Worm (Caenorhabditis elegans): ENCODE data around the gene col-119.
A peak's percentile ranks its signal among the peaks of the same experiment; 100 is the strongest.

The col-119 gene

ce11 chrIV:8979062-8979612, 458 bp downstream of the col-119 start:
- no peak for TF ChIP-seq W03F9.2 (tag; optimal IDR thresholded peaks at IDR 0.05)
- TF ChIP-seq him-1 (tag; optimal IDR thresholded peaks at IDR 0.05) = no peak
- no peak for TF ChIP-seq dao-5 (tag; optimal IDR thresholded peaks at IDR 0.05)

ce11 chrIV:8978047-8978446, 1.5 kb downstream of the col-119 start:
- TF ChIP-seq W03F9.2 (tag; optimal IDR thresholded peaks at IDR 0.05) (no peak), dao-5 (tag; optimal IDR thresholded peaks at IDR 0.05) (no peak), him-1 (tag; optimal IDR thresholded peaks at IDR 0.05) (no peak)

- TF ChIP-seq dao-5 (tag; optimal IDR thresholded peaks at IDR 0.05) (no peak), W03F9.2 (tag; optimal IDR thresholded peaks at IDR 0.05) (no peak), him-1 (tag; optimal IDR thresholded peaks at IDR 0.05) (no peak)
Observed at ce11 chrIV:8975331-8975625, 4.3 kb downstream of the col-119 start, which contains the start of gene pdzd-8. TSS of gene pdzd-8 (plus strand) at chrIV:8975526.

- no peak for TF ChIP-seq him-1 (tag; optimal IDR thresholded peaks at IDR 0.05)
- TF ChIP-seq dao-5 (tag; optimal IDR thresholded peaks at IDR 0.05) = no peak
- TF ChIP-seq W03F9.2 (tag; optimal IDR thresholded peaks at IDR 0.05) = no peak
Observed at ce11 chrIV:8974543-8975330, 4.9 kb downstream of the col-119 start.

ce11 chrIV:8973249-8973958, 6.2 kb downstream of the col-119 start, which contains the start of gene C53B4.3:
TSS of gene C53B4.3 (minus strand) at chrIV:8973712.
- TF ChIP-seq W03F9.2 (tag; optimal IDR thresholded peaks at IDR 0.05) = peak; percentile 18
- TF ChIP-seq dao-5 (tag; optimal IDR thresholded peaks at IDR 0.05) = no peak
- TF ChIP-seq him-1 (tag; optimal IDR thresholded peaks at IDR 0.05) = peak; percentile 73

ce11 chrIV:8967990-8968389, 11.6 kb downstream of the col-119 start, which contains the start of gene suex-2:
TSS of gene suex-2 (plus strand) at chrIV:8968290.
- TF ChIP-seq him-1 (tag; optimal IDR thresholded peaks at IDR 0.05) (no peak), W03F9.2 (tag; optimal IDR thresholded peaks at IDR 0.05) (no peak), dao-5 (tag; optimal IDR thresholded peaks at IDR 0.05) (no peak)

ce11 chrIV:8965883-8966282, 13.7 kb downstream of the col-119 start, which contains the start of gene C53B4.2:
TSS of gene C53B4.2 (plus strand) at chrIV:8966183.
- no peak for TF ChIP-seq dao-5 (tag; optimal IDR thresholded peaks at IDR 0.05)
- TF ChIP-seq him-1 (tag; optimal IDR thresholded peaks at IDR 0.05) = no peak

- TF ChIP-seq dao-5 (tag; optimal IDR thresholded peaks at IDR 0.05) = no peak
Observed at ce11 chrIV:8956189-8956588, 23.4 kb downstream of the col-119 start, which contains the start of gene tpra-1. TSS of gene tpra-1 (plus strand) at chrIV:8956489.

ce11 chrIV:8954126-8954525, 25.5 kb downstream of the col-119 start:
- no peak for TF ChIP-seq him-1 (tag; optimal IDR thresholded peaks at IDR 0.05)

- no peak for TF ChIP-seq dao-5 (tag; optimal IDR thresholded peaks at IDR 0.05)
- no peak for TF ChIP-seq W03F9.2 (tag; optimal IDR thresholded peaks at IDR 0.05)
- TF ChIP-seq him-1 (tag; optimal IDR thresholded peaks at IDR 0.05) = no peak
Observed at ce11 chrIV:8951953-8952567, 27.5 kb downstream of the col-119 start.

- TF ChIP-seq W03F9.2 (tag; optimal IDR thresholded peaks at IDR 0.05) = peak; percentile 37
- TF ChIP-seq dao-5 (tag; optimal IDR thresholded peaks at IDR 0.05) = no peak
- TF ChIP-seq him-1 (tag; optimal IDR thresholded peaks at IDR 0.05) = no peak
Observed at ce11 chrIV:8949078-8950039, 30.2 kb downstream of the col-119 start.

ce11 chrIV:8947146-8947545, 32.4 kb downstream of the col-119 start:
- no peak for TF ChIP-seq him-1 (tag; optimal IDR thresholded peaks at IDR 0.05)
- TF ChIP-seq W03F9.2 (tag; optimal IDR thresholded peaks at IDR 0.05) = no peak
- no peak for TF ChIP-seq dao-5 (tag; optimal IDR thresholded peaks at IDR 0.05)

ce11 chrIV:8943430-8943829, 36.2 kb downstream of the col-119 start:
- TF ChIP-seq W03F9.2 (tag; optimal IDR thresholded peaks at IDR 0.05) (no peak), him-1 (tag; optimal IDR thresholded peaks at IDR 0.05) (no peak), dao-5 (tag; optimal IDR thresholded peaks at IDR 0.05) (no peak)

Measured in whole organism, L4/young adult.